Worm (Caenorhabditis elegans) whole organism, late embryonic: Measurements from ENCODE around the gene nspd-2.

Experiments used
- ahr-1 ChIP-seq: sonication (generic microtip); optimal IDR thresholded peaks from 2 replicates; lab custom pipeline; 2016; ENCODE audit warnings: missing genetic modification characterization, missing compliant biosample characterization
- ceh-19 ChIP-seq: fragments of 200-800 bp; sonication (Bioruptor generic); optimal IDR thresholded peaks from 2 replicates; lab custom pipeline; 2018; ENCODE audit warnings: mild to moderate bottlenecking, missing genetic modification characterization, missing compliant biosample characterization
- nhr-232 ChIP-seq: sonication (generic microtip); optimal IDR thresholded peaks from 2 replicates; lab custom pipeline; 2016; ENCODE audit warnings: missing genetic modification characterization, missing compliant biosample characterization
- npax-4 ChIP-seq: sonication (generic microtip); optimal IDR thresholded peaks from 2 replicates; lab custom pipeline; 2016; ENCODE audit warnings: missing genetic modification characterization, missing compliant biosample characterization

ce11 chrIV:9846574-9846973, 2.7 kb downstream of the nspd-2 start, which contains the start of gene K07F5.6:
- no peak for TF ChIP-seq npax-4 (tag; lab: Kevin White, UChicago)
- no peak for TF ChIP-seq ceh-19 (GFP tag; lab: Kevin White, UChicago)
- no peak for TF ChIP-seq nhr-232
- TF ChIP-seq ahr-1 (tag; lab: Kevin White, UChicago), result no peak
